Worm (Caenorhabditis elegans) whole organism, L3 larva: Measurements from ENCODE around the gene mcu-1.

Source experiments
- R02D3.7 ChIP-seq: fragments of 150-350 bp; optimal IDR thresholded peaks from 2 replicates; lab custom pipeline; 2014; ENCODE audit warnings: missing biosample characterization, missing genetic modification characterization
- ZK546.5 ChIP-seq: sonication (generic microtip); optimal IDR thresholded peaks from 2 replicates; lab custom pipeline; 2017; ENCODE audit warnings: missing biosample characterization, missing genetic modification characterization
- aly-2 ChIP-seq: fragments of 150-350 bp; optimal IDR thresholded peaks from 2 replicates; lab custom pipeline; 2014; ENCODE audit warnings: missing biosample characterization, missing genetic modification characterization
- ceh-9 ChIP-seq: sonication (generic microtip); optimal IDR thresholded peaks from 2 replicates; lab custom pipeline; 2018; ENCODE audit warnings: missing biosample characterization, missing genetic modification characterization
- daf-12 ChIP-seq: fragments of 150-350 bp; optimal IDR thresholded peaks from 2 replicates; lab custom pipeline; 2014; ENCODE audit warnings: missing biosample characterization, missing genetic modification reagents, missing genetic modification characterization
- egl-27 ChIP-seq: sonication (generic microtip); optimal IDR thresholded peaks from 4 replicates; lab custom pipeline; 2017; ENCODE audit warnings: missing biosample characterization, missing genetic modification reagents, missing genetic modification characterization
- elt-1 ChIP-seq: fragments of 150-350 bp; optimal IDR thresholded peaks from 2 replicates; lab custom pipeline; 2014; ENCODE audit warnings: missing biosample characterization, missing genetic modification characterization
- elt-2 ChIP-seq: sonication (generic microtip); optimal IDR thresholded peaks from 2 replicates; lab custom pipeline; 2016; ENCODE audit warnings: missing genetic modification reagents, mild to moderate bottlenecking, missing genetic modification characterization, missing compliant biosample characterization
- elt-3 ChIP-seq, 3 experiments: fragments of 150-350 bp in 1 of 3; sonication (generic microtip) in 2 of 3; optimal IDR thresholded peaks; 2 replicates in 2 of 3; 4 replicates in 1 of 3; lab custom pipeline; 2014 to 2017; ENCODE audit warnings: missing biosample characterization in 3 of 3, missing genetic modification characterization in 3 of 3
- eor-1 ChIP-seq, 2 experiments: fragments of 150-350 bp; optimal IDR thresholded peaks; 2 replicates each; lab custom pipeline; 2014 to 2018; ENCODE audit warnings: missing biosample characterization in 2 of 2, missing genetic modification characterization in 2 of 2
- fkh-10 ChIP-seq: sonication (generic microtip); optimal IDR thresholded peaks from 2 replicates; lab custom pipeline; 2017; ENCODE audit warnings: missing biosample characterization, missing genetic modification reagents, missing genetic modification characterization
- fkh-2 ChIP-seq: fragments of 150-350 bp; optimal IDR thresholded peaks from 2 replicates; lab custom pipeline; 2014; ENCODE audit warnings: missing biosample characterization, missing genetic modification reagents, missing genetic modification characterization
- fos-1 ChIP-seq: fragments of 150-350 bp; optimal IDR thresholded peaks from 2 replicates; lab custom pipeline; 2014; ENCODE audit warnings: missing biosample characterization, missing genetic modification characterization
- hmg-11 ChIP-seq: sonication (generic microtip); optimal IDR thresholded peaks from 2 replicates; lab custom pipeline; 2016; ENCODE audit warnings: missing genetic modification characterization, missing compliant biosample characterization
- jun-1 ChIP-seq: fragments of 150-350 bp; optimal IDR thresholded peaks from 2 replicates; lab custom pipeline; 2014; ENCODE audit warnings: missing biosample characterization, missing genetic modification reagents, missing genetic modification characterization
- lin-15B ChIP-seq: fragments of 150-350 bp; optimal IDR thresholded peaks from 2 replicates; lab custom pipeline; 2014; ENCODE audit warnings: missing biosample characterization, missing genetic modification characterization
- lin-39 ChIP-seq: fragments of 150-350 bp; optimal IDR thresholded peaks from 2 replicates; lab custom pipeline; 2018; ENCODE audit warnings: missing biosample characterization, missing genetic modification reagents, missing genetic modification characterization
- lsy-12 ChIP-seq: sonication (generic microtip); optimal IDR thresholded peaks from 2 replicates; lab custom pipeline; 2016; ENCODE audit warnings: mild to moderate bottlenecking, missing genetic modification characterization, missing compliant biosample characterization
- mml-1 ChIP-seq: fragments of 150-350 bp; sonication (generic microtip); optimal IDR thresholded peaks from 3 replicates; lab custom pipeline; 2014; ENCODE audit warnings: missing biosample characterization, missing genetic modification characterization
- nfya-1 ChIP-seq: sonication (generic microtip); optimal IDR thresholded peaks from 2 replicates; lab custom pipeline; 2017; ENCODE audit warnings: missing genetic modification characterization, mild to moderate bottlenecking, missing compliant biosample characterization, antibody characterized with exemption, moderate library complexity; ENCODE audit not compliant: insufficient read depth
- nhr-11 ChIP-seq: fragments of 150-350 bp; optimal IDR thresholded peaks from 2 replicates; lab custom pipeline; 2014; ENCODE audit warnings: missing biosample characterization, missing genetic modification characterization
- nhr-23 ChIP-seq: fragments of 150-350 bp; optimal IDR thresholded peaks from 2 replicates; lab custom pipeline; 2014; ENCODE audit warnings: missing biosample characterization, missing genetic modification reagents, missing genetic modification characterization
- nhr-237 ChIP-seq: fragments of 150-350 bp; optimal IDR thresholded peaks from 2 replicates; lab custom pipeline; 2014; ENCODE audit warnings: missing biosample characterization, missing genetic modification characterization
- nhr-25 ChIP-seq: sonication (generic microtip); optimal IDR thresholded peaks from 2 replicates; lab custom pipeline; 2017; ENCODE audit warnings: missing biosample characterization, missing genetic modification characterization
- nhr-67 ChIP-seq: fragments of 150-350 bp; optimal IDR thresholded peaks from 2 replicates; lab custom pipeline; 2014; ENCODE audit warnings: missing biosample characterization, missing genetic modification characterization
- nhr-76 ChIP-seq: fragments of 150-350 bp; sonication (generic microtip); optimal IDR thresholded peaks from 5 replicates; lab custom pipeline; 2014; ENCODE audit warnings: missing biosample characterization, missing genetic modification characterization
- pha-4 ChIP-seq: fragments of 150-350 bp; optimal IDR thresholded peaks from 2 replicates; lab custom pipeline; 2014; ENCODE audit warnings: missing biosample characterization, missing genetic modification reagents, missing genetic modification characterization
- sea-2 ChIP-seq: fragments of 150-350 bp; sonication (generic microtip); optimal IDR thresholded peaks from 4 replicates; lab custom pipeline; 2014; ENCODE audit warnings: missing biosample characterization, missing genetic modification reagents, missing genetic modification characterization
- skn-1 ChIP-seq: fragments of 150-350 bp; optimal IDR thresholded peaks from 2 replicates; lab custom pipeline; 2014; ENCODE audit warnings: missing biosample characterization, missing genetic modification characterization
- snpc-4 ChIP-seq: fragments of 150-350 bp; optimal IDR thresholded peaks from 2 replicates; lab custom pipeline; 2014; ENCODE audit warnings: missing biosample characterization, missing genetic modification characterization
- tbx-2 ChIP-seq: sonication (generic microtip); optimal IDR thresholded peaks from 2 replicates; lab custom pipeline; 2016; ENCODE audit warnings: mild to moderate bottlenecking, missing genetic modification characterization, missing compliant biosample characterization
- unc-39 ChIP-seq: sonication (generic microtip); optimal IDR thresholded peaks from 4 replicates; lab custom pipeline; 2017; ENCODE audit warnings: missing biosample characterization, missing genetic modification characterization
- unc-62 ChIP-seq: fragments of 150-350 bp; sonication (generic microtip); optimal IDR thresholded peaks from 4 replicates; lab custom pipeline; 2014; ENCODE audit warnings: missing biosample characterization, missing genetic modification reagents, missing genetic modification characterization
- zag-1 ChIP-seq: fragments of 150-350 bp; optimal IDR thresholded peaks from 2 replicates; lab custom pipeline; 2014; ENCODE audit warnings: missing biosample characterization, missing genetic modification characterization
- ztf-4 ChIP-seq: fragments of 150-350 bp; optimal IDR thresholded peaks from 2 replicates; lab custom pipeline; 2014; ENCODE audit warnings: missing biosample characterization, missing genetic modification characterization

Gene mcu-1

ce11 chrIV:5979818-5980217, 40.8 kb upstream of the mcu-1 start:
- TF ChIP-seq daf-12 (tag; lab: Kevin White, UChicago) = no peak
- TF ChIP-seq nhr-67 (tag; lab: Kevin White, UChicago) = no peak
- no peak for TF ChIP-seq elt-2 (tag; lab: Kevin White, UChicago)
- TF ChIP-seq nfya-1 = no peak
- TF ChIP-seq sea-2 (GFP tag; lab: Kevin White, UChicago) = no peak
- TF ChIP-seq unc-62 (GFP tag; lab: Kevin White, UChicago) = no peak
- TF ChIP-seq elt-3 (tag; optimal IDR thresholded peaks at IDR 0.05; lab: Kevin White, UChicago) = no peak
- no peak for TF ChIP-seq nhr-76 (tag; lab: Kevin White, UChicago)
- no peak for TF ChIP-seq R02D3.7 (tag; lab: Kevin White, UChicago)
- no peak for TF ChIP-seq pha-4 (tag; lab: Kevin White, UChicago)
- TF ChIP-seq nhr-25 (tag; lab: Kevin White, UChicago) = no peak
- no peak for TF ChIP-seq egl-27 (tag; lab: Kevin White, UChicago)
- TF ChIP-seq fkh-2 (tag; lab: Kevin White, UChicago) = no peak
- no peak for TF ChIP-seq nhr-11 (tag; lab: Kevin White, UChicago)
- no peak for TF ChIP-seq eor-1 (tag; optimal IDR thresholded peaks at IDR 0.05; lab: Kevin White, UChicago)
- TF ChIP-seq hmg-11 = no peak
- no peak for TF ChIP-seq aly-2 (tag; lab: Kevin White, UChicago)
- TF ChIP-seq elt-1 = no peak
- TF ChIP-seq nhr-23 (tag; lab: Kevin White, UChicago) = no peak
- no peak for TF ChIP-seq unc-39
- TF ChIP-seq, all 47 proteins: peak for 0

- TF ChIP-seq jun-1 (no peak), lin-39 (tag; lab: Kevin White, UChicago) (peak; percentile 55), mml-1 (tag; lab: Kevin White, UChicago) (no peak), elt-3 (tag; optimal IDR thresholded peaks at IDR 0.05; lab: Kevin White, UChicago) (no peak), nfya-1 (peak; percentile 19)
Measured at ce11 chrIV:5977276-5977675, 38.2 kb upstream of the mcu-1 start.

ce11 chrIV:5975202-5975601, 36.2 kb upstream of the mcu-1 start, which contains the start of gene unc-44:
Gene unc-44 (plus strand): TSS chrIV:5975557.
- no peak for TF ChIP-seq nhr-237 (tag; lab: Kevin White, UChicago)
- TF ChIP-seq zag-1 (tag; lab: Kevin White, UChicago) = no peak
- no peak for TF ChIP-seq ceh-9
- no peak for TF ChIP-seq nhr-76 (tag; lab: Kevin White, UChicago)
- no peak for TF ChIP-seq lsy-12 (tag; lab: Kevin White, UChicago)

- TF ChIP-seq lsy-12 (tag; lab: Kevin White, UChicago) = no peak
- TF ChIP-seq hmg-11 = peak; percentile 60
- peak; percentile 14 for TF ChIP-seq fkh-10 (GFP tag; lab: Kevin White, UChicago)
- TF ChIP-seq lin-39 (tag; lab: Kevin White, UChicago) = peak; percentile 28
- TF ChIP-seq lin-15B (tag; lab: Kevin White, UChicago) = peak; percentile 10
- TF ChIP-seq nfya-1 = peak; percentile 92
- no peak for TF ChIP-seq ztf-4 (tag; lab: Kevin White, UChicago)
Measured at ce11 chrIV:5973947-5974495, 35.0 kb upstream of the mcu-1 start.

- no peak for TF ChIP-seq fkh-10 (GFP tag; lab: Kevin White, UChicago)
- TF ChIP-seq unc-62 (GFP tag; lab: Kevin White, UChicago) = no peak
- no peak for TF ChIP-seq lin-15B (tag; lab: Kevin White, UChicago)
- TF ChIP-seq skn-1 = no peak
- no peak for TF ChIP-seq fkh-2 (tag; lab: Kevin White, UChicago)
- TF ChIP-seq nhr-67 (tag; lab: Kevin White, UChicago) = no peak
- TF ChIP-seq aly-2 (tag; lab: Kevin White, UChicago) = no peak
- TF ChIP-seq lin-39 (tag; lab: Kevin White, UChicago) = no peak
- no peak for TF ChIP-seq nhr-237 (tag; lab: Kevin White, UChicago)
- no peak for TF ChIP-seq elt-2 (tag; lab: Kevin White, UChicago)
- TF ChIP-seq snpc-4 (tag; lab: Kevin White, UChicago) = no peak
- no peak for TF ChIP-seq nfya-1
- no peak for TF ChIP-seq egl-27 (tag; lab: Kevin White, UChicago)
- no peak for TF ChIP-seq fos-1
- no peak for TF ChIP-seq ZK546.5 (tag; lab: Kevin White, UChicago)
- TF ChIP-seq ceh-9 = no peak
- TF ChIP-seq nhr-25 (tag; lab: Kevin White, UChicago) = no peak
- no peak for TF ChIP-seq tbx-2 (tag; lab: Kevin White, UChicago)
Measured at ce11 chrIV:5970526-5970925, 31.5 kb upstream of the mcu-1 start.
